Fruit fly (Drosophila melanogaster) whole organism, embryonic: ENCODE results near the gene CheB38c.

Experiments
- Abd-B ChIP-seq: fragments of 200-800 bp; sonication (Bioruptor generic); optimal IDR thresholded peaks from 2 replicates; lab custom pipeline; 2018; ENCODE audit warnings: missing biosample characterization, mild to moderate bottlenecking, missing genetic modification characterization, moderate library complexity
- Adf1 ChIP-seq: fragments of 200-800 bp; sonication (Bioruptor generic); IDR thresholded peaks from 2 replicates; pipeline ENCODE4 v1.3.6; 2022; ENCODE audit warnings: missing biosample characterization, missing genetic modification characterization
- Bgb ChIP-seq: fragments of 200-800 bp; sonication (Bioruptor generic); IDR thresholded peaks from 2 replicates; pipeline ENCODE4 v1.3.6; 2022; ENCODE audit warnings: missing biosample characterization, missing genetic modification characterization; ENCODE audit not compliant: partially characterized antibody
- Blimp-1 ChIP-seq: fragments of 200-800 bp; sonication (Bioruptor generic); optimal IDR thresholded peaks from 3 replicates; lab custom pipeline; 2018; ENCODE audit warnings: missing biosample characterization, missing genetic modification characterization, mild to moderate bottlenecking, moderate library complexity, missing genetic modification reagents
- C15 ChIP-seq: fragments of 200-800 bp; sonication (Bioruptor generic); IDR thresholded peaks from 3 replicates; pipeline ENCODE4 v1.3.6; 2022; ENCODE audit warnings: missing biosample characterization, missing genetic modification characterization
- CG13287 ChIP-seq: fragments of 200-800 bp; sonication (Bioruptor generic); IDR thresholded peaks from 2 replicates; pipeline ENCODE4 v1.3.6; 2022; ENCODE audit warnings: missing biosample characterization, missing genetic modification characterization; ENCODE audit not compliant: partially characterized antibody
- CG13894 ChIP-seq: fragments of 200-800 bp; sonication (Bioruptor generic); optimal IDR thresholded peaks from 3 replicates; lab custom pipeline; 2018; ENCODE audit warnings: missing biosample characterization, mild to moderate bottlenecking, missing genetic modification characterization, moderate library complexity
- CG15073 ChIP-seq: fragments of 200-800 bp; sonication (Bioruptor generic); optimal IDR thresholded peaks from 2 replicates; lab custom pipeline; 2016; ENCODE audit warnings: missing biosample characterization, missing genetic modification characterization
- CG15479 ChIP-seq: fragments of 200-800 bp; sonication (Bioruptor generic); optimal IDR thresholded peaks from 3 replicates; lab custom pipeline; 2019; ENCODE audit warnings: missing biosample characterization, mild to moderate bottlenecking, missing genetic modification characterization, moderate library complexity
- CG18011 ChIP-seq: fragments of 200-800 bp; sonication (Bioruptor generic); optimal IDR thresholded peaks from 2 replicates; lab custom pipeline; 2017; ENCODE audit warnings: missing biosample characterization, missing genetic modification characterization, mild to moderate bottlenecking, moderate library complexity, missing genotype
- CG31388 ChIP-seq: fragments of 200-800 bp; sonication (Bioruptor generic); optimal IDR thresholded peaks from 2 replicates; lab custom pipeline; 2016; ENCODE audit warnings: missing biosample characterization, missing genetic modification characterization
- CG34422 ChIP-seq: fragments of 200-800 bp; sonication (Bioruptor generic); IDR thresholded peaks from 3 replicates; pipeline ENCODE4 v1.3.6; 2022; ENCODE audit warnings: missing biosample characterization, missing genetic modification characterization
- CG4328 ChIP-seq: fragments of 200-800 bp; sonication (Bioruptor generic); optimal IDR thresholded peaks from 3 replicates; lab custom pipeline; 2017; ENCODE audit warnings: missing biosample characterization, missing genetic modification reagents, missing genetic modification characterization
- CG7745 ChIP-seq: fragments of 200-800 bp; sonication (Bioruptor generic); optimal IDR thresholded peaks from 2 replicates; lab custom pipeline; 2018; ENCODE audit warnings: missing biosample characterization, mild to moderate bottlenecking, missing genetic modification characterization, moderate library complexity
- CG7786 ChIP-seq: fragments of 200-800 bp; sonication (Bioruptor generic); optimal IDR thresholded peaks from 2 replicates; lab custom pipeline; 2016; ENCODE audit warnings: missing biosample characterization, missing genetic modification characterization
- CG7987 ChIP-seq: fragments of 200-800 bp; sonication (Bioruptor generic); optimal IDR thresholded peaks from 2 replicates; lab custom pipeline; 2018; ENCODE audit warnings: missing biosample characterization, mild to moderate bottlenecking, missing genetic modification characterization, moderate library complexity
- CG9215 ChIP-seq: fragments of 200-800 bp; sonication (Bioruptor generic); IDR thresholded peaks from 2 replicates; pipeline ENCODE4 v1.3.6; 2022; ENCODE audit warnings: missing biosample characterization, missing genetic modification characterization
- Chrac-16 ChIP-seq: fragments of 200-800 bp; sonication (Bioruptor generic); optimal IDR thresholded peaks from 3 replicates; lab custom pipeline; 2016; ENCODE audit warnings: missing biosample characterization, missing genetic modification characterization
- CkIIα-i1 ChIP-seq: fragments of 200-800 bp; sonication (Bioruptor generic); IDR thresholded peaks from 2 replicates; pipeline ENCODE4 v1.3.6; 2022; ENCODE audit warnings: missing biosample characterization, missing genetic modification characterization
- D19B ChIP-seq: fragments of 200-800 bp; sonication (Bioruptor generic); optimal IDR thresholded peaks from 2 replicates; lab custom pipeline; 2017; ENCODE audit warnings: missing biosample characterization, mild to moderate bottlenecking, missing genetic modification characterization
- Dref ChIP-seq: fragments of 200-800 bp; sonication (Bioruptor generic); IDR thresholded peaks from 2 replicates; pipeline ENCODE4 v1.3.6; 2022; ENCODE audit warnings: missing biosample characterization, missing genetic modification characterization
- E2f1 ChIP-seq: fragments of 200-800 bp; sonication (Bioruptor generic); IDR thresholded peaks from 2 replicates; pipeline ENCODE4 v1.3.6; 2022; ENCODE audit warnings: missing biosample characterization, missing genetic modification characterization
- Ets65A ChIP-seq: fragments of 200-800 bp; sonication (Bioruptor generic); peaks from one replicate; lab custom pipeline; 2016; ENCODE audit warnings: missing biosample characterization, missing genetic modification characterization
- Fer2 ChIP-seq: fragments of 200-800 bp; sonication (Bioruptor generic); optimal IDR thresholded peaks from 2 replicates; lab custom pipeline; 2018; ENCODE audit warnings: missing biosample characterization, mild to moderate bottlenecking, missing genetic modification characterization, moderate library complexity
- Lhr ChIP-seq: fragments of 200-800 bp; sonication (Bioruptor generic); optimal IDR thresholded peaks from 3 replicates; lab custom pipeline; 2017; ENCODE audit warnings: mild to moderate bottlenecking, missing biosample characterization, missing genetic modification reagents, missing genetic modification characterization
- MBD-R2 ChIP-seq: fragments of 200-800 bp; sonication (Bioruptor generic); IDR thresholded peaks from 2 replicates; pipeline ENCODE4 v1.3.6; 2022; ENCODE audit warnings: missing biosample characterization, missing genetic modification characterization
- Pdp1 ChIP-seq, 2 experiments: fragments of 200-800 bp; sonication (Bioruptor generic); optimal IDR thresholded peaks; 3 replicates each; lab custom pipeline; 2016; ENCODE audit warnings: missing biosample characterization in 2 of 2, missing genetic modification characterization in 2 of 2, mild to moderate bottlenecking in 1 of 2, moderate library complexity in 1 of 2
- Spps ChIP-seq: fragments of 200-800 bp; sonication (Bioruptor generic); optimal IDR thresholded peaks from 2 replicates; lab custom pipeline; 2018; ENCODE audit warnings: missing biosample characterization, mild to moderate bottlenecking, missing genetic modification characterization
- Vsx1 ChIP-seq: fragments of 200-800 bp; sonication (Bioruptor generic); optimal IDR thresholded peaks from 2 replicates; lab custom pipeline; 2017; ENCODE audit warnings: missing biosample characterization, mild to moderate bottlenecking, missing genetic modification characterization, missing genetic modification reagents
- ap ChIP-seq: fragments of 200-800 bp; sonication (Bioruptor generic); IDR thresholded peaks from 2 replicates; pipeline ENCODE4 v1.3.6; 2022; ENCODE audit warnings: missing biosample characterization, missing genetic modification characterization
- ara ChIP-seq: fragments of 200-800 bp; sonication (Bioruptor generic); IDR thresholded peaks from 2 replicates; pipeline ENCODE4 v1.3.6; 2022; ENCODE audit warnings: missing biosample characterization, missing genetic modification characterization
- ash1 ChIP-seq: fragments of 200-800 bp; sonication (Bioruptor generic); optimal IDR thresholded peaks from 2 replicates; lab custom pipeline; 2018; ENCODE audit warnings: missing biosample characterization, mild to moderate bottlenecking, missing genetic modification characterization
- ato ChIP-seq: fragments of 200-800 bp; sonication (Bioruptor generic); IDR thresholded peaks from 2 replicates; pipeline ENCODE4 v1.3.6; 2022; ENCODE audit warnings: missing biosample characterization, missing genetic modification characterization; ENCODE audit not compliant: partially characterized antibody
- cato ChIP-seq: fragments of 200-800 bp; sonication (Bioruptor generic); optimal IDR thresholded peaks from 2 replicates; lab custom pipeline; 2016; ENCODE audit warnings: missing biosample characterization, missing genetic modification characterization, borderline replicate concordance
- da ChIP-seq: fragments of 200-800 bp; sonication (Bioruptor generic); optimal IDR thresholded peaks from 2 replicates; lab custom pipeline; 2016; ENCODE audit warnings: missing biosample characterization, missing genetic modification characterization
- disco-r ChIP-seq: fragments of 200-800 bp; sonication (Bioruptor generic); optimal IDR thresholded peaks from 2 replicates; lab custom pipeline; 2016; ENCODE audit warnings: missing biosample characterization, missing genetic modification characterization
- dm ChIP-seq: fragments of 200-800 bp; sonication (Bioruptor generic); optimal IDR thresholded peaks from 3 replicates; lab custom pipeline; 2016; ENCODE audit warnings: missing biosample characterization, missing genetic modification characterization
- emc ChIP-seq: fragments of 200-800 bp; sonication (Bioruptor generic); optimal IDR thresholded peaks from 2 replicates; lab custom pipeline; 2016; ENCODE audit warnings: missing biosample characterization, missing genetic modification characterization
- eve ChIP-seq, 2 experiments: fragments of >200 bp; optimal IDR thresholded peaks; 2 replicates each; lab custom pipeline; 2017; ENCODE audit warnings: missing biosample characterization in 2 of 2, missing genetic modification characterization in 2 of 2
- ftz-f1 ChIP-seq: fragments of 200-800 bp; sonication (Bioruptor generic); optimal IDR thresholded peaks from 2 replicates; lab custom pipeline; 2016; ENCODE audit warnings: missing biosample characterization, missing genetic modification characterization
- grau ChIP-seq: fragments of 200-800 bp; optimal IDR thresholded peaks from 3 replicates; lab custom pipeline; 2019; ENCODE audit warnings: missing biosample characterization, mild to moderate bottlenecking, missing genetic modification characterization, moderate library complexity
- hbn ChIP-seq: fragments of 200-800 bp; sonication (Bioruptor generic); IDR thresholded peaks from 2 replicates; pipeline ENCODE4 v1.3.6; 2022; ENCODE audit warnings: missing biosample characterization, missing genetic modification characterization; ENCODE audit not compliant: partially characterized antibody
- mld ChIP-seq: fragments of 200-800 bp; sonication (Bioruptor generic); IDR thresholded peaks from 3 replicates; pipeline ENCODE4 v1.3.6; 2022; ENCODE audit warnings: missing biosample characterization, missing genetic modification characterization; ENCODE audit not compliant: partially characterized antibody
- pho ChIP-seq: fragments of 200-800 bp; sonication (Bioruptor generic); optimal IDR thresholded peaks from 2 replicates; lab custom pipeline; 2016; ENCODE audit warnings: missing biosample characterization, missing genetic modification characterization
- rib ChIP-seq: fragments of 200-800 bp; sonication (Bioruptor generic); IDR thresholded peaks from 2 replicates; pipeline ENCODE4 v1.3.6; 2022; ENCODE audit warnings: missing biosample characterization, missing genetic modification characterization
- run ChIP-seq: fragments of 200-800 bp; sonication (Bioruptor generic); optimal IDR thresholded peaks from 3 replicates; lab custom pipeline; 2018; ENCODE audit warnings: missing biosample characterization, mild to moderate bottlenecking, missing genetic modification characterization
- sens-2 ChIP-seq: fragments of 200-800 bp; sonication (Bioruptor generic); IDR thresholded peaks from 2 replicates; pipeline ENCODE4 v1.3.6; 2022; ENCODE audit warnings: missing biosample characterization, missing genetic modification characterization
- slbo ChIP-seq: fragments of 200-800 bp; sonication (Bioruptor generic); IDR thresholded peaks from 2 replicates; pipeline ENCODE4 v1.3.6; 2022; ENCODE audit warnings: missing biosample characterization, missing genetic modification characterization
- z ChIP-seq: fragments of 200-800 bp; sonication (Bioruptor generic); IDR thresholded peaks from 3 replicates; pipeline ENCODE4 v1.3.6; 2022; ENCODE audit warnings: missing biosample characterization, missing genetic modification characterization

Gene CheB38c

dm6 chr2L:20822489-20823195 lies 2.0 kb upstream of the CheB38c start, which contains the start of gene CG9331 (continued):
- TF ChIP-seq MBD-R2 (GFP tag; lab: Robert Waterston, UW): peak; percentile 24; the same call in 1 of the 2 replicates
- TF ChIP-seq Vsx1 (GFP tag; lab: Kevin White, UChicago): peak; percentile 71
- peak; percentile 58 for TF ChIP-seq CG15479 (GFP tag; lab: Kevin White, UChicago)
- TF ChIP-seq Blimp-1 (GFP tag; lab: Kevin White, UChicago): peak; percentile 76
- TF ChIP-seq CG13287 (GFP tag; lab: Robert Waterston, UW): peak; percentile 33; the same call in 1 of the 2 replicates
- TF ChIP-seq Pdp1 (GFP tag; optimal IDR thresholded peaks at IDR 0.05; lab: Kevin White, UChicago): peak in 1 of 2 experiments; percentile 99
- peak; percentile 84 for TF ChIP-seq CG9215 (GFP tag; lab: Robert Waterston, UW)
- 0 out of 3 replicates have a peak, but pooled peaks have one; percentile 47 for TF ChIP-seq mld (GFP tag; lab: Robert Waterston, UW)
- no peak for TF ChIP-seq cato (GFP tag; lab: Kevin White, UChicago)
- TF ChIP-seq ato (GFP tag; lab: Robert Waterston, UW): peak; percentile 59; the same call in 1 of the 2 replicates
- peak; percentile 3 for TF ChIP-seq dm (GFP tag; lab: Kevin White, UChicago)
- no peak for TF ChIP-seq emc (GFP tag; lab: Kevin White, UChicago)
- TF ChIP-seq CG7786: no peak
- peak; percentile 68 for TF ChIP-seq Adf1 (GFP tag; lab: Robert Waterston, UW)
- TF ChIP-seq hbn (GFP tag; lab: Robert Waterston, UW): 0 out of 2 replicates have a peak, but pooled peaks have one; percentile 23
- peak; percentile 68 for TF ChIP-seq Lhr (GFP tag; lab: Kevin White, UChicago)
- TF ChIP-seq da (GFP tag; lab: Kevin White, UChicago): no peak
- peak; percentile 71; the same call in 2 of the 3 replicates for TF ChIP-seq CG34422 (GFP tag; lab: Robert Waterston, UW)
- TF ChIP-seq CG13894: peak; percentile 15
- TF ChIP-seq CG4328 (GFP tag; lab: Kevin White, UChicago): no peak
- peak; percentile 54 for TF ChIP-seq grau (tag; lab: Kevin White, UChicago)
- TF ChIP-seq eve (GFP tag; optimal IDR thresholded peaks at IDR 0.05; lab: Kevin White, UChicago): peak in 1 of 2 experiments; percentile 62
- TF ChIP-seq run (tag; lab: Kevin White, UChicago): peak; percentile 88

dm6 chr2L:20822025-20822371 lies 1.3 kb upstream of the CheB38c start:
- TF ChIP-seq Dref (GFP tag; lab: Robert Waterston, UW): no peak
- 0 out of 2 replicates have a peak, but pooled peaks have one; percentile 20 for TF ChIP-seq Bgb (GFP tag; lab: Robert Waterston, UW)
- TF ChIP-seq Spps (tag; lab: Kevin White, UChicago): no peak
- no peak for TF ChIP-seq ash1 (GFP tag; lab: Kevin White, UChicago)
- TF ChIP-seq pho (GFP tag; lab: Kevin White, UChicago): no peak
- TF ChIP-seq CkIIα-i1 (GFP tag; lab: Robert Waterston, UW): no peak
- peak; percentile 13 for TF ChIP-seq disco-r (GFP tag; lab: Kevin White, UChicago)
- TF ChIP-seq CG7745 (tag; lab: Kevin White, UChicago): no peak
- TF ChIP-seq slbo (GFP tag; lab: Robert Waterston, UW): no peak
- no peak for TF ChIP-seq ara (GFP tag; lab: Robert Waterston, UW)
- TF ChIP-seq z (GFP tag; lab: Robert Waterston, UW): no peak
- TF ChIP-seq rib (GFP tag; lab: Robert Waterston, UW): peak; percentile 39
- TF ChIP-seq Chrac-16 (GFP tag; lab: Kevin White, UChicago): no peak
- no peak for TF ChIP-seq CG15073 (GFP tag; lab: Kevin White, UChicago)
- no peak for TF ChIP-seq sens-2 (GFP tag; lab: Robert Waterston, UW)
- TF ChIP-seq D19B (GFP tag; lab: Kevin White, UChicago): no peak
- no peak for TF ChIP-seq Fer2
- TF ChIP-seq Abd-B (GFP tag; lab: Kevin White, UChicago): no peak
- TF ChIP-seq CG18011 (GFP tag; lab: Kevin White, UChicago): no peak
- peak; percentile 13 for TF ChIP-seq Ets65A (GFP tag; lab: Kevin White, UChicago)
- TF ChIP-seq E2f1 (GFP tag; lab: Robert Waterston, UW): no peak
- no peak for TF ChIP-seq CG31388
- TF ChIP-seq CG7987 (GFP tag; lab: Kevin White, UChicago): no peak
- TF ChIP-seq ftz-f1: peak; percentile 6
- TF ChIP-seq ap: no peak
- no peak for TF ChIP-seq C15 (GFP tag; lab: Robert Waterston, UW)
